Fruit fly (Drosophila melanogaster): ENCODE data around the gene Septin1.

dm6 chrX:21334522-21335104 lies 23.5 kb upstream of the Septin1 start:
- TF ChIP-seq gl (tag; optimal IDR thresholded peaks at IDR 0.05) (no peak), D1 (tag; optimal IDR thresholded peaks at IDR 0.05) (no peak), CG10348 (GFP tag; IDR thresholded peaks at IDR 0.05) (no peak), CG17806 (tag; optimal IDR thresholded peaks at IDR 0.05) (no peak), CG4496 (GFP tag; IDR thresholded peaks at IDR 0.05) (no peak), CG14655 (GFP tag; optimal IDR thresholded peaks at IDR 0.05) (no peak), Ets98B (GFP tag; IDR thresholded peaks at IDR 0.05) (no peak), CG12605 (GFP tag; IDR thresholded peaks at IDR 0.05) (no peak), Pif1B (GFP tag; optimal IDR thresholded peaks at IDR 0.05) (no peak), CG32121 (GFP tag; IDR thresholded peaks at IDR 0.05) (no peak), rn (GFP tag; IDR thresholded peaks at IDR 0.05) (no peak), CG9948 (tag; optimal IDR thresholded peaks at IDR 0.05) (no peak)
